Fruit fly (Drosophila melanogaster): ENCODE results near the gene CG32091.

Gene CG32091

DNA sequence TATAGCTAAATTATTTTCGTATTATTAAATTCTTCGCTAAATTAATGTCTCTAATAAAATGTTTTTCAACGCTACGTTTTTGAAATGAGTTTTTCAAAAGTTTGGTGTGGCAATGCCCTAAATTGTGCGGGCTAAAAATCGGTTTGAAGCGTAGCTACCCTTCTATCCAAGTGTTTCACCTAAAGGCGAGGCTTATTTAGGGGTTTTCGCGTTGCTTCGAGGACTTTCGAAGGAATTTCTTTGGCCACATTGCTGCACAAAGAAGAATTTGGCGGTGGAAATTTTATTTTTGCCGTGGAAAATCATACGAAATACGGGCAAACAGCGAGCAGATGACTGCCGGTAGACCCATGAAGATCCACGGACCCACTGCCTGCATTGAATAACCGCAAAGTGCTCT, 50.6 kb downstream of the CG32091 start, which contains the start of gene TfIIEalpha (continued):
- no peak for TF ChIP-seq HHEX (GFP tag; optimal IDR thresholded peaks at IDR 0.05)
- no peak for TF ChIP-seq Chrac-16 (GFP tag; optimal IDR thresholded peaks at IDR 0.05)
- no peak for TF ChIP-seq run (tag; optimal IDR thresholded peaks at IDR 0.05)
- TF ChIP-seq CG12299 (tag; optimal IDR thresholded peaks at IDR 0.05): no peak
- TF ChIP-seq nau (GFP tag; optimal IDR thresholded peaks at IDR 0.05): no peak
- no peak for TF ChIP-seq ATbp (GFP tag; optimal IDR thresholded peaks at IDR 0.05)
- TF ChIP-seq ems (GFP tag; optimal IDR thresholded peaks at IDR 0.05): no peak
- TF ChIP-seq sob (GFP tag; IDR thresholded peaks at IDR 0.05): peak; percentile 44; the same call in 1 of the 2 replicates
- peak; percentile 54; the same call in 1 of the 2 replicates for TF ChIP-seq Bgb (GFP tag; IDR thresholded peaks at IDR 0.05; ENCODE audit: partially characterized antibody)
- TF ChIP-seq bbx (GFP tag; IDR thresholded peaks at IDR 0.05; ENCODE audit: partially characterized antibody): peak; percentile 51; the same call in 1 of the 2 replicates
- TF ChIP-seq pb (GFP tag; optimal IDR thresholded peaks at IDR 0.05): no peak
- TF ChIP-seq CG14050 (GFP tag; IDR thresholded peaks at IDR 0.05): no peak
- TF ChIP-seq Awh (GFP tag; IDR thresholded peaks at IDR 0.05): no peak
- TF ChIP-seq CHES-1-like (GFP tag; optimal IDR thresholded peaks at IDR 0.05): no peak
- TF ChIP-seq B-H2 (GFP tag; optimal IDR thresholded peaks at IDR 0.05): peak; percentile 9
- no peak for TF ChIP-seq ci (GFP tag; IDR thresholded peaks at IDR 0.05)
- TF ChIP-seq CG13424 (tag; optimal IDR thresholded peaks at IDR 0.05): peak; percentile 2
- peak; percentile 26 for TF ChIP-seq Elba2 (GFP tag; optimal IDR thresholded peaks at IDR 0.05)
- no peak for TF ChIP-seq CG1529 (GFP tag; optimal IDR thresholded peaks at IDR 0.05)
- no peak for TF ChIP-seq Scr (GFP tag; IDR thresholded peaks at IDR 0.05; ENCODE audit: partially characterized antibody)
- TF ChIP-seq Rfx (GFP tag; IDR thresholded peaks at IDR 0.05): peak; percentile 49; the same call in 1 of the 2 replicates
- no peak for TF ChIP-seq CG17912 (GFP tag; optimal IDR thresholded peaks at IDR 0.05)
- no peak for TF ChIP-seq toy (GFP tag; IDR thresholded peaks at IDR 0.05)
- TF ChIP-seq Dll (GFP tag; IDR thresholded peaks at IDR 0.05; ENCODE audit: partially characterized antibody): peak; percentile 26; the same call in 1 of the 4 replicates
- TF ChIP-seq CG7963 (GFP tag; IDR thresholded peaks at IDR 0.05; ENCODE audit: partially characterized antibody): no peak
- TF ChIP-seq CG3995 (GFP tag; optimal IDR thresholded peaks at IDR 0.05): no peak
- TF ChIP-seq bigmax (GFP tag; optimal IDR thresholded peaks at IDR 0.05): no peak
- no peak for TF ChIP-seq CG18619 (GFP tag; optimal IDR thresholded peaks at IDR 0.05)
- 0 out of 2 replicates have a peak, but pooled peaks have one; percentile 31 for TF ChIP-seq hbn (GFP tag; IDR thresholded peaks at IDR 0.05; ENCODE audit: partially characterized antibody)
- TF ChIP-seq CG11398 (GFP tag; optimal IDR thresholded peaks at IDR 0.05): no peak
- TF ChIP-seq HmgZ (tag; optimal IDR thresholded peaks at IDR 0.05): peak; percentile 76
- TF ChIP-seq CG4328 (GFP tag; optimal IDR thresholded peaks at IDR 0.05): no peak
- no peak for TF ChIP-seq CG18011 (GFP tag; optimal IDR thresholded peaks at IDR 0.05)
- TF ChIP-seq CG2120 (GFP tag; optimal IDR thresholded peaks at IDR 0.05): peak; percentile 37
- no peak for TF ChIP-seq Hmx (GFP tag; optimal IDR thresholded peaks at IDR 0.05)
- TF ChIP-seq CG1647 (GFP tag; optimal IDR thresholded peaks at IDR 0.05): no peak
- TF ChIP-seq CkIIα-i1 (GFP tag; IDR thresholded peaks at IDR 0.05): no peak
- peak; percentile 71 for TF ChIP-seq CG33213 (GFP tag; optimal IDR thresholded peaks at IDR 0.05)
- no peak for TF ChIP-seq oc (tag; optimal IDR thresholded peaks at IDR 0.05)
- no peak for TF ChIP-seq Oli (tag; optimal IDR thresholded peaks at IDR 0.05)
- no peak for TF ChIP-seq kah (GFP tag; optimal IDR thresholded peaks at IDR 0.05)
- TF ChIP-seq NK7.1 (GFP tag; optimal IDR thresholded peaks at IDR 0.05): no peak
- peak; percentile 7 for TF ChIP-seq CG2712 (tag; optimal IDR thresholded peaks at IDR 0.05)
- TF ChIP-seq gt (GFP tag; IDR thresholded peaks at IDR 0.05): no peak
- no peak for TF ChIP-seq sisA (GFP tag; IDR thresholded peaks at IDR 0.05)
- no peak for TF ChIP-seq dysf (GFP tag; IDR thresholded peaks at IDR 0.05)
- peak; percentile 55 for TF ChIP-seq Sin3A (optimal IDR thresholded peaks at IDR 0.05)
- no peak for TF ChIP-seq sima (GFP tag; optimal IDR thresholded peaks at IDR 0.05)
- no peak for TF ChIP-seq CG9437 (GFP tag; optimal IDR thresholded peaks at IDR 0.05)
- no peak for TF ChIP-seq CG9817 (tag; optimal IDR thresholded peaks at IDR 0.05)
- no peak for TF ChIP-seq Hr78 (GFP tag; optimal IDR thresholded peaks at IDR 0.05)
